Worm (Caenorhabditis elegans) whole organism, L3 larva: ENCODE results near the gene srg-42.

ENCODE experiments used
- ZK546.5 ChIP-seq: sonication (generic microtip); optimal IDR thresholded peaks from 2 replicates; lab custom pipeline; 2017; ENCODE audit warnings: missing biosample characterization, missing genetic modification characterization
- ama-1 ChIP-seq: fragments of 150-350 bp; optimal IDR thresholded peaks from 2 replicates; lab custom pipeline; 2018
- daf-12 ChIP-seq: fragments of 150-350 bp; optimal IDR thresholded peaks from 2 replicates; lab custom pipeline; 2014; ENCODE audit warnings: missing biosample characterization, missing genetic modification reagents, missing genetic modification characterization
- lin-39 ChIP-seq: fragments of 150-350 bp; optimal IDR thresholded peaks from 2 replicates; lab custom pipeline; 2018; ENCODE audit warnings: missing biosample characterization, missing genetic modification reagents, missing genetic modification characterization
- nfya-1 ChIP-seq: sonication (generic microtip); optimal IDR thresholded peaks from 2 replicates; lab custom pipeline; 2017; ENCODE audit warnings: missing genetic modification characterization, mild to moderate bottlenecking, missing compliant biosample characterization, antibody characterized with exemption, moderate library complexity; ENCODE audit not compliant: insufficient read depth
- nhr-237 ChIP-seq: fragments of 150-350 bp; optimal IDR thresholded peaks from 2 replicates; lab custom pipeline; 2014; ENCODE audit warnings: missing biosample characterization, missing genetic modification characterization
- sea-2 ChIP-seq: fragments of 150-350 bp; sonication (generic microtip); optimal IDR thresholded peaks from 4 replicates; lab custom pipeline; 2014; ENCODE audit warnings: missing biosample characterization, missing genetic modification reagents, missing genetic modification characterization
- unc-39 ChIP-seq: sonication (generic microtip); optimal IDR thresholded peaks from 4 replicates; lab custom pipeline; 2017; ENCODE audit warnings: missing biosample characterization, missing genetic modification characterization
- unc-62 ChIP-seq: fragments of 150-350 bp; sonication (generic microtip); optimal IDR thresholded peaks from 4 replicates; lab custom pipeline; 2014; ENCODE audit warnings: missing biosample characterization, missing genetic modification reagents, missing genetic modification characterization
- ztf-11 ChIP-seq: fragments of 150-350 bp; optimal IDR thresholded peaks from 2 replicates; lab custom pipeline; 2014; ENCODE audit warnings: missing biosample characterization, missing genetic modification characterization

DNA sequence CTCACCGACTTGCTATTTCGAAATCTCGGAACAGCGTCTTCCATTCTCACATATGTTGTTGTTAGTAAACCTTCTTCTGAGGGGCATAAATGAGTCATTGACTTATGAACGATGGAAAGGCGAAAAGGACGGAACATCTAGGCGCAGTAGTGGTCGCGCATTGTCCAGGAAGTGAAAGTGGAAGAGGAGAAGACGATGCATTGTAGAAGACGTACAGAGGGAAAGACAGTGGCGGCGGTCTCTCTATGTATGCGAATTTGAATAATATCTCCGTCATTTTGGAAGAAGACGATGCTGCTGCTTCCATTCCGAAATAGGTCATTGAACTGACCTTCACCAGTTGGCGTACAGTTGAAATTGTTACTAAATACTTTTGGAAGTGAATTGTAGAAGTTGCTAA lies 40.2 kb upstream of the srg-42 start:
- TF ChIP-seq ama-1 (lab: Kevin White, UChicago), result no peak
- TF ChIP-seq unc-39, result no peak
- TF ChIP-seq sea-2, result no peak
- no peak for TF ChIP-seq nhr-237
- TF ChIP-seq unc-62 (GFP tag; lab: Kevin White, UChicago), result no peak
- no peak for TF ChIP-seq ztf-11 (tag; lab: Kevin White, UChicago)
- TF ChIP-seq lin-39 (tag; lab: Kevin White, UChicago), result no peak
- no peak for TF ChIP-seq ZK546.5 (tag; lab: Kevin White, UChicago)
- TF ChIP-seq nfya-1 (tag; lab: Kevin White, UChicago), result no peak
- TF ChIP-seq daf-12, result no peak
